Fruit fly (Drosophila melanogaster) whole organism, embryonic: ENCODE results near the gene CSN1b.

Source experiments
- Ada2b ChIP-seq: fragments of 200-800 bp; sonication (Bioruptor generic); IDR thresholded peaks from 2 replicates; pipeline ENCODE4 v1.3.6; 2022; ENCODE audit warnings: missing biosample characterization, missing genetic modification characterization
- Aef1 ChIP-seq: fragments of 200-800 bp; sonication (Bioruptor generic); IDR thresholded peaks from 3 replicates; pipeline ENCODE4 v1.3.6; 2022; ENCODE audit warnings: missing biosample characterization, missing genetic modification characterization
- Atf6 ChIP-seq: fragments of 200-800 bp; sonication (Bioruptor generic); IDR thresholded peaks from 2 replicates; pipeline ENCODE4 v1.3.6; 2022; ENCODE audit warnings: missing biosample characterization, missing genetic modification characterization
- Awh ChIP-seq: fragments of 200-800 bp; sonication (Bioruptor generic); IDR thresholded peaks from 2 replicates; pipeline ENCODE4, ENCODE4 v1.3.6; 2022; ENCODE audit warnings: missing biosample characterization, missing genetic modification characterization
- BtbVII ChIP-seq: fragments of 200-800 bp; sonication (Bioruptor generic); optimal IDR thresholded peaks from 3 replicates; lab custom pipeline; 2017; ENCODE audit warnings: missing biosample characterization, mild to moderate bottlenecking, missing genetic modification characterization
- CG10147 ChIP-seq: fragments of 200-800 bp; sonication (Bioruptor generic); optimal IDR thresholded peaks from 2 replicates; lab custom pipeline; 2019; ENCODE audit warnings: missing biosample characterization, mild to moderate bottlenecking, missing genetic modification characterization, moderate library complexity
- CG10431 ChIP-seq: fragments of 200-800 bp; sonication (Bioruptor generic); optimal IDR thresholded peaks from 3 replicates; lab custom pipeline; 2018; ENCODE audit warnings: missing biosample characterization, mild to moderate bottlenecking, missing genetic modification characterization
- CG10654 ChIP-seq: fragments of 200-800 bp; sonication (Bioruptor generic); optimal IDR thresholded peaks from 2 replicates; lab custom pipeline; 2016; ENCODE audit warnings: missing biosample characterization, missing genetic modification characterization
- CG11085 ChIP-seq: fragments of 200-800 bp; sonication (Bioruptor generic); IDR thresholded peaks from 2 replicates; pipeline ENCODE4 v1.3.6; 2022; ENCODE audit warnings: missing biosample characterization, missing genetic modification characterization
- CG15011 ChIP-seq: fragments of 200-800 bp; sonication (Bioruptor generic); optimal IDR thresholded peaks from 3 replicates; lab custom pipeline; 2018; ENCODE audit warnings: missing biosample characterization, mild to moderate bottlenecking, missing genetic modification characterization
- CG1603 ChIP-seq: fragments of 200-800 bp; sonication (Bioruptor generic); optimal IDR thresholded peaks from 2 replicates; lab custom pipeline; 2019; ENCODE audit warnings: missing biosample characterization, mild to moderate bottlenecking, missing genetic modification characterization, moderate library complexity
- CG16779 ChIP-seq: fragments of 200-800 bp; sonication (Bioruptor generic); IDR thresholded peaks from 2 replicates; pipeline ENCODE4 v1.3.6; 2022; ENCODE audit warnings: missing biosample characterization, missing genetic modification characterization
- CG2875 ChIP-seq: fragments of 200-800 bp; sonication (Bioruptor generic); optimal IDR thresholded peaks from 2 replicates; lab custom pipeline; 2017; ENCODE audit warnings: missing biosample characterization, mild to moderate bottlenecking, missing genetic modification characterization, missing genetic modification reagents
- CG2889 ChIP-seq: fragments of 200-800 bp; sonication (Bioruptor generic); IDR thresholded peaks from 3 replicates; pipeline ENCODE4 v1.3.6; 2022; ENCODE audit warnings: missing biosample characterization, missing genetic modification characterization
- CG3065 ChIP-seq: fragments of 200-800 bp; sonication (Bioruptor generic); optimal IDR thresholded peaks from 2 replicates; lab custom pipeline; 2016; ENCODE audit warnings: missing biosample characterization, missing genetic modification characterization
- CG31224 ChIP-seq: fragments of 200-800 bp; sonication (Bioruptor generic); IDR thresholded peaks from 2 replicates; pipeline ENCODE4 v1.3.6; 2022; ENCODE audit warnings: missing biosample characterization, missing genetic modification characterization
- CG32532 ChIP-seq: fragments of 200-800 bp; sonication (Bioruptor generic); IDR thresholded peaks from 2 replicates; pipeline ENCODE4 v1.3.6; 2022; ENCODE audit warnings: missing biosample characterization, missing genetic modification characterization
- CG32772 ChIP-seq: fragments of 200-800 bp; sonication (Bioruptor generic); IDR thresholded peaks from 2 replicates; pipeline ENCODE4 v1.3.6; 2022; ENCODE audit warnings: missing biosample characterization, missing genetic modification characterization
- CG34376 ChIP-seq: fragments of 200-800 bp; sonication (Bioruptor generic); optimal IDR thresholded peaks from 2 replicates; lab custom pipeline; 2018; ENCODE audit warnings: missing biosample characterization, mild to moderate bottlenecking, missing genetic modification characterization
- CG42726 ChIP-seq: fragments of 200-800 bp; sonication (Bioruptor generic); IDR thresholded peaks from 2 replicates; pipeline ENCODE4 v1.3.6; 2022; ENCODE audit warnings: missing biosample characterization, missing genetic modification characterization; ENCODE audit not compliant: partially characterized antibody
- CG4360 ChIP-seq: fragments of 200-800 bp; sonication (Bioruptor generic); IDR thresholded peaks from 2 replicates; pipeline ENCODE4 v1.3.6; 2022; ENCODE audit warnings: missing biosample characterization, missing genetic modification characterization
- CG4854 ChIP-seq: fragments of 200-800 bp; sonication (Bioruptor generic); optimal IDR thresholded peaks from 2 replicates; lab custom pipeline; 2016; ENCODE audit warnings: missing biosample characterization, missing genetic modification characterization, inconsistent platforms
- CG6272 ChIP-seq: fragments of 200-800 bp; sonication (Bioruptor generic); IDR thresholded peaks from 2 replicates; pipeline ENCODE4 v1.3.6; 2022; ENCODE audit warnings: missing biosample characterization, missing genetic modification characterization
- CG7556 ChIP-seq: fragments of 200-800 bp; sonication (Bioruptor generic); optimal IDR thresholded peaks from 2 replicates; lab custom pipeline; 2017; ENCODE audit warnings: missing biosample characterization, mild to moderate bottlenecking, missing genetic modification characterization
- CG9727 ChIP-seq: fragments of 200-800 bp; sonication (Bioruptor generic); optimal IDR thresholded peaks from 3 replicates; lab custom pipeline; 2017; ENCODE audit warnings: missing biosample characterization, mild to moderate bottlenecking, missing genetic modification characterization
- CG9817 ChIP-seq: fragments of 200-800 bp; sonication (Bioruptor generic); optimal IDR thresholded peaks from 2 replicates; lab custom pipeline; 2018; ENCODE audit warnings: missing biosample characterization, mild to moderate bottlenecking, missing genetic modification characterization, moderate library complexity
- ERR ChIP-seq: fragments of 200-800 bp; sonication (Bioruptor generic); optimal IDR thresholded peaks from 2 replicates; lab custom pipeline; 2016; ENCODE audit warnings: missing biosample characterization, missing genetic modification characterization
- Elba2 ChIP-seq: fragments of 200-800 bp; sonication (Bioruptor generic); optimal IDR thresholded peaks from 3 replicates; lab custom pipeline; 2016; ENCODE audit warnings: missing biosample characterization, missing genetic modification characterization
- HLHmδ ChIP-seq: fragments of 200-800 bp; sonication (Bioruptor generic); optimal IDR thresholded peaks from 2 replicates; lab custom pipeline; 2018; ENCODE audit warnings: missing biosample characterization, mild to moderate bottlenecking, missing genetic modification characterization, moderate library complexity
- Hr39 ChIP-seq: fragments of >200 bp; optimal IDR thresholded peaks from 2 replicates; lab custom pipeline; 2017
- Lhr ChIP-seq: fragments of 200-800 bp; sonication (Bioruptor generic); optimal IDR thresholded peaks from 3 replicates; lab custom pipeline; 2017; ENCODE audit warnings: mild to moderate bottlenecking, missing biosample characterization, missing genetic modification reagents, missing genetic modification characterization
- Lpt ChIP-seq: fragments of >200 bp; optimal IDR thresholded peaks from 2 replicates; lab custom pipeline; 2018; ENCODE audit warnings: missing biosample characterization, missing genetic modification characterization
- ab ChIP-seq: fragments of 200-800 bp; sonication (Bioruptor generic); optimal IDR thresholded peaks from 2 replicates; lab custom pipeline; 2016; ENCODE audit warnings: missing biosample characterization, missing genetic modification characterization
- al ChIP-seq: fragments of 200-800 bp; sonication (Bioruptor generic); IDR thresholded peaks from 2 replicates; pipeline ENCODE4 v1.3.6; 2022; ENCODE audit warnings: missing biosample characterization, missing genetic modification characterization
- ap ChIP-seq: fragments of 200-800 bp; sonication (Bioruptor generic); IDR thresholded peaks from 2 replicates; pipeline ENCODE4 v1.3.6; 2022; ENCODE audit warnings: missing biosample characterization, missing genetic modification characterization
- bab2 ChIP-seq: fragments of 200-800 bp; sonication (Bioruptor generic); optimal IDR thresholded peaks from 2 replicates; lab custom pipeline; 2016; ENCODE audit warnings: missing biosample characterization, missing genetic modification characterization
- cato ChIP-seq: fragments of 200-800 bp; sonication (Bioruptor generic); optimal IDR thresholded peaks from 2 replicates; lab custom pipeline; 2016; ENCODE audit warnings: missing biosample characterization, missing genetic modification characterization, borderline replicate concordance
- da ChIP-seq: fragments of 200-800 bp; sonication (Bioruptor generic); optimal IDR thresholded peaks from 2 replicates; lab custom pipeline; 2016; ENCODE audit warnings: missing biosample characterization, missing genetic modification characterization
- gcm2 ChIP-seq: fragments of 200-800 bp; sonication (Bioruptor generic); optimal IDR thresholded peaks from 2 replicates; lab custom pipeline; 2016; ENCODE audit warnings: missing biosample characterization, missing genetic modification characterization
- grau ChIP-seq: fragments of 200-800 bp; optimal IDR thresholded peaks from 3 replicates; lab custom pipeline; 2019; ENCODE audit warnings: missing biosample characterization, mild to moderate bottlenecking, missing genetic modification characterization, moderate library complexity
- ham ChIP-seq: fragments of 200-800 bp; sonication (Bioruptor generic); IDR thresholded peaks from 2 replicates; pipeline ENCODE4 v1.3.6; 2022; ENCODE audit warnings: missing biosample characterization, missing genetic modification characterization
- lmd ChIP-seq: fragments of 200-800 bp; sonication (Bioruptor generic); IDR thresholded peaks from 2 replicates; pipeline ENCODE4 v1.3.6; 2022; ENCODE audit warnings: missing biosample characterization, missing genetic modification characterization
- mirr ChIP-seq: fragments of 200-800 bp; sonication (Bioruptor generic); optimal IDR thresholded peaks from 3 replicates; lab custom pipeline; 2018; ENCODE audit warnings: missing biosample characterization, mild to moderate bottlenecking, missing genetic modification characterization
- nau ChIP-seq: fragments of 200-800 bp; sonication (Bioruptor generic); optimal IDR thresholded peaks from 3 replicates; lab custom pipeline; 2017; ENCODE audit warnings: missing biosample characterization, mild to moderate bottlenecking, missing genetic modification characterization, missing genetic modification reagents
- nerfin-2 ChIP-seq: fragments of 200-800 bp; sonication (Bioruptor generic); IDR thresholded peaks from 2 replicates; pipeline ENCODE4 v1.3.6; 2022; ENCODE audit warnings: missing biosample characterization, missing genetic modification characterization; ENCODE audit not compliant: partially characterized antibody
- pros ChIP-seq: fragments of 200-800 bp; sonication (Bioruptor generic); optimal IDR thresholded peaks from 3 replicates; lab custom pipeline; 2019; ENCODE audit warnings: missing biosample characterization, mild to moderate bottlenecking, missing genetic modification characterization, moderate library complexity
- run ChIP-seq: fragments of 200-800 bp; sonication (Bioruptor generic); optimal IDR thresholded peaks from 3 replicates; lab custom pipeline; 2018; ENCODE audit warnings: missing biosample characterization, mild to moderate bottlenecking, missing genetic modification characterization
- sc ChIP-seq, 3 experiments: fragments of >200 bp in 2 of 3; fragments of 200-800 bp in 1 of 3; sonication (Bioruptor generic) in 1 of 3; optimal IDR thresholded peaks; 2 replicates in 2 of 3; 3 replicates in 1 of 3; lab custom pipeline; 2017; ENCODE audit warnings: mild to moderate bottlenecking in 1 of 3, missing biosample characterization in 1 of 3, missing genetic modification characterization in 1 of 3, missing genetic modification reagents in 1 of 3
- sug ChIP-seq: fragments of 200-800 bp; optimal IDR thresholded peaks from 2 replicates; lab custom pipeline; 2019; ENCODE audit warnings: missing biosample characterization, mild to moderate bottlenecking, missing genetic modification characterization, moderate library complexity
- tap ChIP-seq: fragments of 200-800 bp; optimal IDR thresholded peaks from 3 replicates; lab custom pipeline; 2019; ENCODE audit warnings: missing biosample characterization, mild to moderate bottlenecking, missing genetic modification characterization, moderate library complexity
- tgo ChIP-seq: fragments of 200-800 bp; sonication (Bioruptor generic); IDR thresholded peaks from 3 replicates; pipeline ENCODE4 v1.3.6; 2022; ENCODE audit warnings: missing biosample characterization, missing genetic modification characterization

Gene CSN1b

DNA sequence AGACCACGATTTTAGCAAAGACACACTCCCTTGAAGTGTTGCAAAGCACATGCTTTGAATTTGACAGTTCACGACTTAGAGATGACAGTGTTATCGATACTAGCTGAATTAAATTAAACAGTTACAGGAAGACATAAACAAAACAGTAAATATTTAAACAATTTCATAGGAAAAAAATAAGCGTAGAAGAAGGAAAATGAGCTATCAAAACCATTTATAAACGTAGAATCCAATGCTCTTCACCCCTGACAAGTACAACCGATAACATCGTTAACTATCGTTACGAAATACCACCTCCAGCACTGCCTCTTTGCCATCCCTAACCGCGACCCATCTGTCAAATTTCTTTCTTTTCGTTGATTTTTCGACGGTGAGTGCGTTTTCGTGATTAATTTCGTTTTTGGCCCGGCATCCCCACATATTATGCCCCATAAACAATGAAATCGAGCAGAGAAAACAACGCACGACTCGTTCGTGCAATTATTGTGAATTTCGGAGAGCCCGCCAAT is 5.9 kb downstream of the CSN1b start, which contains the start of gene RpL26 (continued):
- TF ChIP-seq CG32772 (GFP tag; lab: Robert Waterston, UW) (peak; percentile 50), CG11085 (GFP tag; lab: Robert Waterston, UW) (peak; percentile 64; the same call in 1 of the 2 replicates), CG10654 (peak; percentile 63), Ada2b (GFP tag; lab: Robert Waterston, UW) (0 out of 2 replicates have a peak, but pooled peaks have one; percentile 19), CG2875 (GFP tag; lab: Kevin White, UChicago) (no peak), lmd (GFP tag; lab: Robert Waterston, UW) (peak; percentile 73; the same call in 1 of the 2 replicates), da (peak; percentile 80), CG9727 (GFP tag; lab: Kevin White, UChicago) (peak; percentile 88), CG1603 (tag; lab: Kevin White, UChicago) (peak; percentile 28), tgo (no peak; the same call in 2 of the 3 replicates), Hr39 (lab: Kevin White, UChicago) (no peak), CG34376 (GFP tag; lab: Kevin White, UChicago) (peak; percentile 79), ERR (GFP tag; lab: Kevin White, UChicago) (peak; percentile 26), Lhr (GFP tag; lab: Kevin White, UChicago) (peak; percentile 92), sug (tag; lab: Kevin White, UChicago) (peak; percentile 87), CG4360 (GFP tag; lab: Robert Waterston, UW) (no peak), CG16779 (0 out of 2 replicates have a peak, but pooled peaks have one; percentile 12), Lpt (GFP tag; lab: Kevin White, UChicago) (no peak), CG7556 (GFP tag; lab: Kevin White, UChicago) (peak; percentile 52), run (tag; lab: Kevin White, UChicago) (no peak), CG6272 (peak; percentile 83), CG3065 (GFP tag; lab: Kevin White, UChicago) (peak; percentile 48), ham (no peak), al (GFP tag; lab: Robert Waterston, UW) (peak; percentile 78), CG10431 (GFP tag; lab: Kevin White, UChicago) (peak; percentile 46), bab2 (GFP tag; lab: Kevin White, UChicago) (peak; percentile 87), CG9817 (tag; lab: Kevin White, UChicago) (peak; percentile 85), BtbVII (GFP tag; lab: Kevin White, UChicago) (peak; percentile 61), sc (optimal IDR thresholded peaks at IDR 0.05; lab: Kevin White, UChicago) (no peak), sc (GFP tag; optimal IDR thresholded peaks at IDR 0.05; lab: Kevin White, UChicago) (peak; percentile 44), cato (peak; percentile 61), CG31224 (peak; percentile 53), ap (GFP tag; lab: Robert Waterston, UW) (no peak; the same call in 1 of the 2 replicates), Aef1 (GFP tag; lab: Robert Waterston, UW) (peak; percentile 71), tap (peak; percentile 57)

DNA sequence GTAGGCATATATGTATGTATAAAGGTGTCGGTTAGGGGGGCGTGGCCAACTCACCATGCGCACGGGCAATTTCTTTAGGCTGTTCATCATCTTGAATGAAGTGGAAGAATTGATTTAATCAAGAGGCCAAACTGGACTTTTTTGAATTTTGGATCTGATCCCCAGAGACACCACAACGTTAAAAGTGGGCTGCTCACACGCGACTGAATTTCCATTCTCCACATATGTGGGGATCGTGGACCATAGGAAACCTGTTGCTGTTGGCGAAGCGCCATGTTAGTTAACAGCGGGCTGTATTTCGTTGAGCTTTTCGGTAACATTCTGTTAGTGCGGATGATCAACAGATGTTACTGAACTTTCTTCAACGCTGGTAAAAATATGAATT is 6.7 kb downstream of the CSN1b start, which contains the start of gene CG3902:
TSS of gene CG3902 (minus strand) at position 208 of the 385 bp plus-strand sequence.
- TF ChIP-seq ab (GFP tag; lab: Kevin White, UChicago), result no peak
- no peak for TF ChIP-seq nau (GFP tag; lab: Kevin White, UChicago)
- TF ChIP-seq pros (GFP tag; lab: Kevin White, UChicago), result no peak
- no peak for TF ChIP-seq Elba2 (GFP tag; lab: Kevin White, UChicago)
- TF ChIP-seq mirr (GFP tag; lab: Kevin White, UChicago), result peak; percentile 12
- peak; percentile 31; the same call in 1 of the 2 replicates for TF ChIP-seq Awh (GFP tag; lab: Robert Waterston, UW)
- TF ChIP-seq CG32532 (GFP tag; lab: Robert Waterston, UW), result peak; percentile 48; the same call in 1 of the 2 replicates
- no peak for TF ChIP-seq CG15011
- TF ChIP-seq ham, result no peak; the same call in 1 of the 2 replicates
- no peak for TF ChIP-seq CG7556 (GFP tag; lab: Kevin White, UChicago)
- TF ChIP-seq CG4854 (GFP tag; lab: Kevin White, UChicago), result no peak
- TF ChIP-seq grau (tag; lab: Kevin White, UChicago), result no peak
- TF ChIP-seq CG10147 (GFP tag; lab: Kevin White, UChicago), result peak; percentile 18
- no peak for TF ChIP-seq CG2889 (GFP tag; lab: Robert Waterston, UW)
- TF ChIP-seq Lpt (GFP tag; lab: Kevin White, UChicago), result no peak
- peak; percentile 60; the same call in 1 of the 2 replicates for TF ChIP-seq Atf6 (GFP tag; lab: Robert Waterston, UW)
- no peak for TF ChIP-seq tgo
- no peak for TF ChIP-seq HLHmδ (GFP tag; lab: Kevin White, UChicago)
- TF ChIP-seq gcm2 (GFP tag; lab: Kevin White, UChicago), result peak; percentile 32
- peak; percentile 28; the same call in 1 of the 2 replicates for TF ChIP-seq CG42726
- TF ChIP-seq nerfin-2 (GFP tag; lab: Robert Waterston, UW), result no peak
